Worm (Caenorhabditis elegans) whole organism, young adult: ENCODE measurements around the gene ptrn-1.

Source experiments
- F10E7.11 ChIP-seq: sonication (generic microtip); optimal IDR thresholded peaks from 2 replicates; lab custom pipeline; 2017; ENCODE audit warnings: mild to moderate bottlenecking, missing genetic modification characterization, moderate library complexity, missing compliant biosample characterization
- F37B4.10 ChIP-seq: fragments of 200-800 bp; sonication (Bioruptor generic); IDR thresholded peaks from 2 replicates; pipeline ENCODE4 v1.3.6; 2022; ENCODE audit warnings: missing genetic modification characterization, missing compliant biosample characterization
- ama-1 ChIP-seq, 3 experiments: fragments of 150-350 bp in 1 of 3; sonication (generic microtip) in 2 of 3; optimal IDR thresholded peaks; 2 replicates each; lab custom pipeline; 2014 to 2018; ENCODE audit warnings: missing biosample characterization in 2 of 3, missing genetic modification characterization in 2 of 3, missing genetic modification reagents in 2 of 3
- attf-3 ChIP-seq: fragments of 200-800 bp; sonication (Bioruptor generic); conservative IDR thresholded peaks from 2 replicates; pipeline ENCODE4 v1.3.6; 2022; ENCODE audit warnings: missing genetic modification reagents, missing genetic modification characterization, missing compliant biosample characterization
- ceh-40 ChIP-seq: fragments of 200-800 bp; sonication (Bioruptor generic); IDR thresholded peaks from 2 replicates; pipeline ENCODE4 v1.3.6; 2022; ENCODE audit warnings: missing genetic modification characterization, missing compliant biosample characterization
- madf-10 ChIP-seq: sonication (generic microtip); optimal IDR thresholded peaks from 2 replicates; lab custom pipeline; 2016; ENCODE audit warnings: mild to moderate bottlenecking, missing genetic modification characterization, missing compliant biosample characterization
- nfyb-1 ChIP-seq: fragments of 200-800 bp; sonication (Bioruptor generic); IDR thresholded peaks from 2 replicates; pipeline ENCODE4 v1.3.6; 2022; ENCODE audit warnings: missing genetic modification reagents, missing genetic modification characterization, missing compliant biosample characterization
- snpc-4 ChIP-seq, 5 experiments: fragments of 150-350 bp in 1 of 5; sonication (generic microtip) in 4 of 5; optimal IDR thresholded peaks; 2 replicates each; lab custom pipeline; 2014 to 2018; ENCODE audit warnings: missing genetic modification characterization in 5 of 5, missing biosample characterization in 3 of 5, antibody characterized with exemption in 2 of 5, mild to moderate bottlenecking in 2 of 5, missing compliant biosample characterization in 2 of 5, missing genotype in 2 of 5, moderate library complexity in 2 of 5, missing genetic modification reagents in 1 of 5
- tlf-1 ChIP-seq: fragments of 200-800 bp; sonication (Bioruptor generic); optimal IDR thresholded peaks from 2 replicates; lab custom pipeline; 2018; ENCODE audit warnings: mild to moderate bottlenecking, missing genetic modification characterization, missing compliant biosample characterization

DNA sequence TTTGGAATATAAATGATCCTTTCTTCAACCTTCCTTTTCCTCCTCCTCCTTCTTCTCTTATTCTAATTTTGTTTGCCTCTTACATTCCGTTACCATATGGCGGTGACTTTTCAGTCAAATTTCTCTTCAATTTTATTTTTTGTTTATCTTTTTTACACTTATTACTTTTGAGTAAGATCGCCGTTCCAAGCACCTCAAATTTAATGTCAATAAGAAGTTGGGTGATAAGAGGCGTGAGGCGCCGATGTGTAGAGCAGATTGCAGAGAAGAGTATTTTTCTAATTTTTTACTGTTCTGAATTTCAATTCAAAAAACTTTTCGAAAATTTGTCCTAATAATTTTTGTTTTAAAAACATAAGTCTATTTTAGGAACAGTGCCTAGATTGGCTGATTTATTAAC is 35.6 kb downstream of the ptrn-1 start:
- TF ChIP-seq F37B4.10 (GFP tag; lab: Robert Waterston, UW) (no peak), madf-10 (tag; lab: Kevin White, UChicago) (no peak), snpc-4 (GFP tag; optimal IDR thresholded peaks at IDR 0.05; lab: Kevin White, UChicago) (no peak), snpc-4 (tag; optimal IDR thresholded peaks at IDR 0.05; lab: Kevin White, UChicago) (no peak), ceh-40 (no peak), F10E7.11 (tag; lab: Kevin White, UChicago) (no peak), attf-3 (no peak), nfyb-1 (GFP tag; lab: Robert Waterston, UW) (no peak), tlf-1 (GFP tag; lab: Kevin White, UChicago) (no peak), ama-1 (optimal IDR thresholded peaks at IDR 0.05; lab: Kevin White, UChicago) (no peak), ama-1 (GFP tag; optimal IDR thresholded peaks at IDR 0.05; lab: Kevin White, UChicago) (no peak)
